Fruit fly (Drosophila melanogaster) whole organism, embryonic: ENCODE results near the gene Rab30.
A peak's percentile ranks its signal among the peaks of the same experiment; 100 is the strongest.

ENCODE experiments used
- CG11696 ChIP-seq: fragments of 200-800 bp; sonication (Bioruptor generic); IDR thresholded peaks from 2 replicates; pipeline ENCODE4 v1.3.6; 2022; ENCODE audit warnings: missing biosample characterization, missing genetic modification characterization
- CG14050 ChIP-seq: fragments of 200-800 bp; sonication (Bioruptor generic); IDR thresholded peaks from 3 replicates; pipeline ENCODE4 v1.3.6; 2022; ENCODE audit warnings: missing biosample characterization, missing genetic modification characterization
- CG15073 ChIP-seq: fragments of 200-800 bp; sonication (Bioruptor generic); optimal IDR thresholded peaks from 2 replicates; lab custom pipeline; 2016; ENCODE audit warnings: missing biosample characterization, missing genetic modification characterization
- CG15696 ChIP-seq: fragments of 200-800 bp; sonication (Bioruptor generic); optimal IDR thresholded peaks from 2 replicates; lab custom pipeline; 2019; ENCODE audit warnings: missing biosample characterization, mild to moderate bottlenecking, missing genetic modification characterization, moderate library complexity
- CG17568 ChIP-seq: fragments of 200-800 bp; sonication (Bioruptor generic); optimal IDR thresholded peaks from 2 replicates; lab custom pipeline; 2018; ENCODE audit warnings: missing biosample characterization, mild to moderate bottlenecking, missing genetic modification characterization, moderate library complexity
- CG17802 ChIP-seq: fragments of 200-800 bp; sonication (Bioruptor generic); optimal IDR thresholded peaks from 2 replicates; lab custom pipeline; 2018; ENCODE audit warnings: missing biosample characterization, mild to moderate bottlenecking, missing genetic modification characterization, moderate library complexity
- CG18262 ChIP-seq: fragments of 200-800 bp; optimal IDR thresholded peaks from 3 replicates; lab custom pipeline; 2019; ENCODE audit warnings: missing biosample characterization, mild to moderate bottlenecking, missing genetic modification characterization, moderate library complexity
- CG2889 ChIP-seq: fragments of 200-800 bp; sonication (Bioruptor generic); IDR thresholded peaks from 3 replicates; pipeline ENCODE4 v1.3.6; 2022; ENCODE audit warnings: missing biosample characterization, missing genetic modification characterization
- CG30403 ChIP-seq: fragments of 200-800 bp; sonication (Bioruptor generic); optimal IDR thresholded peaks from 3 replicates; lab custom pipeline; 2016; ENCODE audit warnings: missing biosample characterization, missing genetic modification characterization
- CG30431 ChIP-seq: fragments of 200-800 bp; sonication (Bioruptor generic); optimal IDR thresholded peaks from 2 replicates; lab custom pipeline; 2017; ENCODE audit warnings: missing biosample characterization, missing genetic modification characterization
- CG32772 ChIP-seq: fragments of 200-800 bp; sonication (Bioruptor generic); IDR thresholded peaks from 2 replicates; pipeline ENCODE4 v1.3.6; 2022; ENCODE audit warnings: missing biosample characterization, missing genetic modification characterization
- CG3281 ChIP-seq: fragments of 200-800 bp; sonication (Bioruptor generic); optimal IDR thresholded peaks from 3 replicates; lab custom pipeline; 2017; ENCODE audit warnings: missing biosample characterization, mild to moderate bottlenecking, missing genetic modification characterization
- CG42726 ChIP-seq: fragments of 200-800 bp; sonication (Bioruptor generic); IDR thresholded peaks from 2 replicates; pipeline ENCODE4 v1.3.6; 2022; ENCODE audit warnings: missing biosample characterization, missing genetic modification characterization; ENCODE audit not compliant: partially characterized antibody
- CG4404 ChIP-seq: fragments of 200-800 bp; sonication (Bioruptor generic); IDR thresholded peaks from 2 replicates; pipeline ENCODE4 v1.3.6; 2022; ENCODE audit warnings: missing biosample characterization, missing genetic modification characterization
- CG4730 ChIP-seq: fragments of 200-800 bp; sonication (Bioruptor generic); IDR thresholded peaks from 2 replicates; pipeline ENCODE4 v1.3.6; 2022; ENCODE audit warnings: missing biosample characterization, missing genetic modification characterization
- CG6765 ChIP-seq: fragments of 200-800 bp; sonication (Bioruptor generic); optimal IDR thresholded peaks from 3 replicates; lab custom pipeline; 2017; ENCODE audit warnings: missing biosample characterization, mild to moderate bottlenecking, missing genetic modification characterization
- CG6791 ChIP-seq: fragments of 200-800 bp; sonication (Bioruptor generic); IDR thresholded peaks from 3 replicates; pipeline ENCODE4 v1.3.6; 2022; ENCODE audit warnings: missing biosample characterization, missing genetic modification characterization; ENCODE audit not compliant: partially characterized antibody
- CG7786 ChIP-seq: fragments of 200-800 bp; sonication (Bioruptor generic); optimal IDR thresholded peaks from 2 replicates; lab custom pipeline; 2016; ENCODE audit warnings: missing biosample characterization, missing genetic modification characterization
- CG7963 ChIP-seq: fragments of 200-800 bp; sonication (Bioruptor generic); IDR thresholded peaks from 3 replicates; pipeline ENCODE4 v1.3.6; 2022; ENCODE audit warnings: missing biosample characterization, missing genetic modification characterization; ENCODE audit not compliant: partially characterized antibody
- CG7987 ChIP-seq: fragments of 200-800 bp; sonication (Bioruptor generic); optimal IDR thresholded peaks from 2 replicates; lab custom pipeline; 2018; ENCODE audit warnings: missing biosample characterization, mild to moderate bottlenecking, missing genetic modification characterization, moderate library complexity
- CG8290 ChIP-seq, 3 experiments: fragments of 200-800 bp; sonication (Bioruptor generic); optimal IDR thresholded peaks; 2 replicates each; lab custom pipeline; 2016 to 2019; ENCODE audit warnings: missing biosample characterization in 3 of 3, missing genetic modification characterization in 3 of 3, mild to moderate bottlenecking in 2 of 3, moderate library complexity in 1 of 3
- CG9876 ChIP-seq: fragments of 200-800 bp; sonication (Bioruptor generic); optimal IDR thresholded peaks from 2 replicates; lab custom pipeline; 2016; ENCODE audit warnings: missing biosample characterization, missing genetic modification characterization
- CTCF ChIP-seq: fragments of 200-800 bp; sonication (Bioruptor generic); optimal IDR thresholded peaks from 2 replicates; lab custom pipeline; 2017; ENCODE audit warnings: missing biosample characterization, mild to moderate bottlenecking, missing genetic modification characterization, moderate library complexity
- D19A ChIP-seq: fragments of 200-800 bp; optimal IDR thresholded peaks from 3 replicates; lab custom pipeline; 2019; ENCODE audit warnings: missing biosample characterization, mild to moderate bottlenecking, missing genetic modification characterization, moderate library complexity
- Eip74EF ChIP-seq, 2 experiments: fragments of 200-800 bp in 1 of 2; fragments of >200 bp in 1 of 2; sonication (Bioruptor generic) in 1 of 2; optimal IDR thresholded peaks; 2 replicates each; lab custom pipeline; 2017 to 2019; ENCODE audit warnings: missing biosample characterization in 2 of 2, missing genetic modification characterization in 2 of 2, mild to moderate bottlenecking in 1 of 2, moderate library complexity in 1 of 2
- Elba2 ChIP-seq: fragments of 200-800 bp; sonication (Bioruptor generic); optimal IDR thresholded peaks from 3 replicates; lab custom pipeline; 2016; ENCODE audit warnings: missing biosample characterization, missing genetic modification characterization
- Ets97D ChIP-seq: fragments of 200-800 bp; sonication (Bioruptor generic); optimal IDR thresholded peaks from 3 replicates; lab custom pipeline; 2016; ENCODE audit warnings: missing biosample characterization, missing genetic modification characterization
- Lpt ChIP-seq: fragments of >200 bp; optimal IDR thresholded peaks from 2 replicates; lab custom pipeline; 2018; ENCODE audit warnings: missing biosample characterization, missing genetic modification characterization
- PHDP ChIP-seq: fragments of 200-800 bp; sonication (Bioruptor generic); optimal IDR thresholded peaks from 3 replicates; lab custom pipeline; 2018; ENCODE audit warnings: missing biosample characterization, mild to moderate bottlenecking, missing genetic modification characterization, moderate library complexity
- Ptx1 ChIP-seq: fragments of 200-800 bp; sonication (Bioruptor generic); IDR thresholded peaks from 2 replicates; pipeline ENCODE4 v1.3.6; 2022; ENCODE audit warnings: missing biosample characterization, missing genetic modification characterization
- Rx ChIP-seq: fragments of 200-800 bp; sonication (Bioruptor generic); IDR thresholded peaks from 2 replicates; pipeline ENCODE4 v1.3.6; 2022; ENCODE audit warnings: missing biosample characterization, missing genetic modification characterization
- Stat92E ChIP-seq, 3 experiments: fragments of >200 bp in 2 of 3; fragments of 200-800 bp in 1 of 3; sonication (Bioruptor generic) in 1 of 3; optimal IDR thresholded peaks; 2 replicates each; lab custom pipeline; 2017 to 2019; ENCODE audit warnings: missing biosample characterization in 3 of 3, missing genetic modification characterization in 3 of 3, mild to moderate bottlenecking in 1 of 3, moderate library complexity in 1 of 3
- Taf1 ChIP-seq: fragments of 200-800 bp; sonication (Bioruptor generic); IDR thresholded peaks from 2 replicates; pipeline ENCODE4 v1.3.6; 2022; ENCODE audit warnings: missing biosample characterization, missing genetic modification characterization
- Xbp1 ChIP-seq: fragments of 200-800 bp; sonication (Bioruptor generic); optimal IDR thresholded peaks from 3 replicates; lab custom pipeline; 2016; ENCODE audit warnings: missing biosample characterization, mild to moderate bottlenecking, missing genetic modification characterization
- al ChIP-seq: fragments of 200-800 bp; sonication (Bioruptor generic); IDR thresholded peaks from 2 replicates; pipeline ENCODE4 v1.3.6; 2022; ENCODE audit warnings: missing biosample characterization, missing genetic modification characterization
- ash1 ChIP-seq: fragments of 200-800 bp; sonication (Bioruptor generic); optimal IDR thresholded peaks from 2 replicates; lab custom pipeline; 2018; ENCODE audit warnings: missing biosample characterization, mild to moderate bottlenecking, missing genetic modification characterization
- bbx ChIP-seq: fragments of 200-800 bp; sonication (Bioruptor generic); IDR thresholded peaks from 2 replicates; pipeline ENCODE4 v1.3.6; 2022; ENCODE audit warnings: missing biosample characterization, missing genetic modification characterization; ENCODE audit not compliant: partially characterized antibody
- gsb ChIP-seq: fragments of 200-800 bp; sonication (Bioruptor generic); IDR thresholded peaks from 2 replicates; pipeline ENCODE4 v1.3.6; 2022; ENCODE audit warnings: missing biosample characterization, missing genetic modification characterization
- hb ChIP-seq: fragments of 200-800 bp; sonication (Bioruptor generic); IDR thresholded peaks from 3 replicates; pipeline ENCODE4 v1.3.6; 2022; ENCODE audit warnings: missing biosample characterization, missing genetic modification characterization; ENCODE audit not compliant: partially characterized antibody
- ind ChIP-seq: fragments of 200-800 bp; sonication (Bioruptor generic); optimal IDR thresholded peaks from 3 replicates; lab custom pipeline; 2016; ENCODE audit warnings: missing biosample characterization, missing genetic modification characterization
- nmo ChIP-seq: fragments of 200-800 bp; sonication (Bioruptor generic); optimal IDR thresholded peaks from 2 replicates; lab custom pipeline; 2018; ENCODE audit warnings: missing biosample characterization, mild to moderate bottlenecking, missing genetic modification characterization, moderate library complexity
- phol ChIP-seq: fragments of 200-800 bp; sonication (Bioruptor generic); optimal IDR thresholded peaks from 3 replicates; lab custom pipeline; 2018; ENCODE audit warnings: missing biosample characterization, mild to moderate bottlenecking, missing genetic modification characterization, moderate library complexity
- pita ChIP-seq: fragments of 200-800 bp; sonication (Bioruptor generic); optimal IDR thresholded peaks from 2 replicates; lab custom pipeline; 2017; ENCODE audit warnings: missing biosample characterization, mild to moderate bottlenecking, missing genetic modification characterization
- pnt ChIP-seq: fragments of 200-800 bp; sonication (Bioruptor generic); optimal IDR thresholded peaks from 3 replicates; lab custom pipeline; 2016; ENCODE audit warnings: missing biosample characterization, missing genetic modification characterization
- psq ChIP-seq: fragments of 200-800 bp; sonication (Bioruptor generic); optimal IDR thresholded peaks from 2 replicates; lab custom pipeline; 2017; ENCODE audit warnings: missing biosample characterization, missing genetic modification characterization
- row ChIP-seq: fragments of 200-800 bp; sonication (Bioruptor generic); IDR thresholded peaks from 3 replicates; pipeline ENCODE4 v1.3.6; 2022; ENCODE audit warnings: missing biosample characterization, missing genetic modification characterization
- unpg ChIP-seq: fragments of 200-800 bp; sonication (Bioruptor generic); optimal IDR thresholded peaks from 3 replicates; lab custom pipeline; 2018; ENCODE audit warnings: missing biosample characterization, mild to moderate bottlenecking, missing genetic modification characterization, moderate library complexity
- usp ChIP-seq: fragments of >200 bp; optimal IDR thresholded peaks from 2 replicates; lab custom pipeline; 2017; ENCODE audit warnings: missing biosample characterization, missing genetic modification characterization

The Rab30 gene

dm6 chr2L:7026988-7027908, 5.2 kb downstream of the Rab30 start, which contains the start of the genes CG31908 and MME1:
Gene CG31908, minus strand, starts transcription at chr2L:7027389.
Gene MME1, plus strand, starts transcription at chr2L:7027526.
- TF ChIP-seq Elba2 (GFP tag; lab: Kevin White, UChicago) (no peak), CG30403 (GFP tag; lab: Kevin White, UChicago) (peak; percentile 36), CG42726 (GFP tag; lab: Robert Waterston, UW) (0 out of 2 replicates have a peak, but pooled peaks have one; percentile 9), usp (GFP tag; lab: Kevin White, UChicago) (no peak), CG7786 (GFP tag; lab: Kevin White, UChicago) (no peak), Xbp1 (GFP tag; lab: Kevin White, UChicago) (peak; percentile 36), Rx (GFP tag; lab: Robert Waterston, UW) (no peak), CG15073 (GFP tag; lab: Kevin White, UChicago) (no peak), al (GFP tag; lab: Robert Waterston, UW) (no peak), D19A (tag; lab: Kevin White, UChicago) (no peak), ind (GFP tag; lab: Kevin White, UChicago) (peak; percentile 43), CG30431 (no peak), Eip74EF (GFP tag; optimal IDR thresholded peaks at IDR 0.05; lab: Kevin White, UChicago) (no peak), CG17802 (tag; lab: Kevin White, UChicago) (no peak), psq (GFP tag; lab: Kevin White, UChicago) (no peak), CG14050 (GFP tag; lab: Robert Waterston, UW) (no peak), Lpt (GFP tag; lab: Kevin White, UChicago) (no peak), row (GFP tag; lab: Robert Waterston, UW) (peak; percentile 41; the same call in 1 of the 3 replicates), CG9876 (no peak), CG3281 (GFP tag; lab: Kevin White, UChicago) (peak; percentile 15), CG8290 (GFP tag; optimal IDR thresholded peaks at IDR 0.05; lab: Kevin White, UChicago) (no peak), CG8290 (tag; optimal IDR thresholded peaks at IDR 0.05; lab: Kevin White, UChicago) (peak in 1 of 2 experiments; percentile 3), CG11696 (GFP tag; lab: Robert Waterston, UW) (no peak), CG4404 (GFP tag; lab: Robert Waterston, UW) (no peak), nmo (GFP tag; lab: Kevin White, UChicago) (peak; percentile 41), CG15696 (tag; lab: Kevin White, UChicago) (no peak), unpg (GFP tag; lab: Kevin White, UChicago) (peak; percentile 12), Ets97D (peak; percentile 71), bbx (GFP tag; lab: Robert Waterston, UW) (peak; percentile 68), CG6765 (GFP tag; lab: Kevin White, UChicago) (no peak), Stat92E (GFP tag; optimal IDR thresholded peaks at IDR 0.05; lab: Kevin White, UChicago) (no peak), CG17568 (GFP tag; lab: Kevin White, UChicago) (no peak), CG6791 (peak; percentile 76; the same call in 2 of the 3 replicates), pnt (GFP tag; lab: Kevin White, UChicago) (no peak), CG32772 (GFP tag; lab: Robert Waterston, UW) (no peak), phol (tag; lab: Kevin White, UChicago) (peak; percentile 18), CG4730 (no peak), gsb (GFP tag; lab: Robert Waterston, UW) (no peak), CG7963 (peak; percentile 69; the same call in 2 of the 3 replicates), hb (GFP tag; lab: Robert Waterston, UW) (peak; percentile 66; the same call in 1 of the 3 replicates), pita (GFP tag; lab: Kevin White, UChicago) (no peak), Ptx1 (GFP tag; lab: Robert Waterston, UW) (no peak), CTCF (GFP tag; lab: Kevin White, UChicago) (no peak), CG2889 (GFP tag; lab: Robert Waterston, UW) (no peak), ash1 (GFP tag; lab: Kevin White, UChicago) (no peak), PHDP (no peak), CG7987 (GFP tag; lab: Kevin White, UChicago) (no peak), CG18262 (tag; lab: Kevin White, UChicago) (peak; percentile 3), Taf1 (GFP tag; lab: Robert Waterston, UW) (no peak)
